Worm (Caenorhabditis elegans) whole organism, L4 larva: ENCODE data around the gene M110.10.

Experiments used
- ZK337.2 ChIP-seq: fragments of 200-800 bp; sonication (Bioruptor generic); IDR thresholded peaks from 2 replicates; pipeline ENCODE4 v1.3.6; 2022; ENCODE audit warnings: missing genetic modification reagents, missing genetic modification characterization, missing compliant biosample characterization
- ceh-82 ChIP-seq: sonication (generic microtip); optimal IDR thresholded peaks from 2 replicates; lab custom pipeline; 2017; ENCODE audit warnings: missing biosample characterization, missing genetic modification characterization
- dve-1 ChIP-seq: sonication (generic microtip); optimal IDR thresholded peaks from 2 replicates; lab custom pipeline; 2017; ENCODE audit warnings: antibody characterized with exemption, mild to moderate bottlenecking, missing genetic modification characterization, missing compliant biosample characterization; ENCODE audit not compliant: insufficient read depth
- jun-1 ChIP-seq: fragments of 150-350 bp; optimal IDR thresholded peaks from 2 replicates; lab custom pipeline; 2014; ENCODE audit warnings: missing biosample characterization, missing genetic modification reagents, missing genetic modification characterization
- lin-15B ChIP-seq: fragments of 150-350 bp; sonication (generic microtip); optimal IDR thresholded peaks from 3 replicates; lab custom pipeline; 2014; ENCODE audit warnings: missing biosample characterization, missing genetic modification characterization
- lsy-2 ChIP-seq, 2 experiments: fragments of 150-350 bp in 1 of 2; sonication (generic microtip) in 1 of 2; optimal IDR thresholded peaks; 2 replicates each; lab custom pipeline; 2014 to 2017; ENCODE audit warnings: missing biosample characterization in 2 of 2, missing genetic modification characterization in 2 of 2
- nhr-11 ChIP-seq: fragments of 150-350 bp; optimal IDR thresholded peaks from 2 replicates; lab custom pipeline; 2014; ENCODE audit warnings: missing biosample characterization, missing genetic modification characterization
- nhr-25 ChIP-seq: sonication (generic microtip); optimal IDR thresholded peaks from 2 replicates; lab custom pipeline; 2017; ENCODE audit warnings: missing genetic modification characterization, mild to moderate bottlenecking, missing compliant biosample characterization, antibody characterized with exemption, moderate library complexity, borderline replicate concordance; ENCODE audit not compliant: insufficient read depth
- nhr-76 ChIP-seq: fragments of 150-350 bp; optimal IDR thresholded peaks from 2 replicates; lab custom pipeline; 2014; ENCODE audit warnings: missing biosample characterization, missing genetic modification characterization
- set-16 ChIP-seq: fragments of 200-800 bp; sonication (Bioruptor generic); IDR thresholded peaks from 2 replicates; pipeline ENCODE4 v1.3.6; 2022; ENCODE audit warnings: missing genetic modification reagents, missing genetic modification characterization, missing compliant biosample characterization
- skn-1 ChIP-seq: fragments of 150-350 bp; optimal IDR thresholded peaks from 2 replicates; lab custom pipeline; 2014; ENCODE audit warnings: missing biosample characterization, missing genetic modification characterization
- snpc-1.2 ChIP-seq: fragments of 200-800 bp; sonication (Bioruptor generic); IDR thresholded peaks from 2 replicates; pipeline ENCODE4 v1.3.6; 2022; ENCODE audit warnings: missing genetic modification reagents, missing genetic modification characterization, missing compliant biosample characterization
- tra-1 ChIP-seq: fragments of 200-800 bp; sonication (Bioruptor generic); IDR thresholded peaks from 2 replicates; pipeline ENCODE4 v1.3.6; 2022; ENCODE audit warnings: missing genetic modification reagents, missing genetic modification characterization, missing compliant biosample characterization

- TF ChIP-seq skn-1 (tag; lab: Kevin White, UChicago) (no peak), set-16 (GFP tag; lab: Robert Waterston, UW) (no peak), ceh-82 (tag; lab: Kevin White, UChicago) (no peak), ZK337.2 (GFP tag; lab: Robert Waterston, UW) (no peak), dve-1 (tag; lab: Kevin White, UChicago) (no peak), jun-1 (tag; lab: Kevin White, UChicago) (no peak), nhr-25 (tag; lab: Kevin White, UChicago) (no peak), tra-1 (GFP tag; lab: Robert Waterston, UW) (no peak), snpc-1.2 (no peak), lsy-2 (tag; optimal IDR thresholded peaks at IDR 0.05; lab: Kevin White, UChicago) (no peak), nhr-76 (tag; lab: Kevin White, UChicago) (no peak), nhr-11 (tag; lab: Kevin White, UChicago) (no peak), lin-15B (tag; lab: Kevin White, UChicago) (no peak)
Observed at ce11 chrII:8204039-8204438, 10.2 kb downstream of the M110.10 start, which contains the start of gene col-76.
